Worm (Caenorhabditis elegans) whole organism, young adult: ENCODE data around the gene K09F6.7.

ENCODE experiments used
- B0019.2 ChIP-seq: fragments of 200-800 bp; sonication (Bioruptor generic); conservative IDR thresholded peaks from 2 replicates; pipeline ENCODE4 v1.3.6; 2022; ENCODE audit warnings: missing genetic modification reagents, missing genetic modification characterization, missing compliant biosample characterization
- F33H1.4 ChIP-seq: fragments of 200-800 bp; sonication (Bioruptor generic); IDR thresholded peaks from 2 replicates; pipeline ENCODE4 v1.3.6; 2022; ENCODE audit warnings: missing genetic modification reagents, missing genetic modification characterization, missing compliant biosample characterization
- ama-1 ChIP-seq, 3 experiments: fragments of 150-350 bp in 1 of 3; sonication (generic microtip) in 2 of 3; optimal IDR thresholded peaks; 2 replicates each; lab custom pipeline; 2014 to 2018; ENCODE audit warnings: missing biosample characterization in 2 of 3, missing genetic modification characterization in 2 of 3, missing genetic modification reagents in 2 of 3
- lir-1 ChIP-seq: fragments of 200-800 bp; sonication (Bioruptor generic); conservative IDR thresholded peaks from 2 replicates; pipeline ENCODE4 v1.3.6; 2022; ENCODE audit warnings: missing genetic modification reagents, missing genetic modification characterization, missing compliant biosample characterization
- nhr-179 ChIP-seq: sonication (generic microtip); optimal IDR thresholded peaks from 2 replicates; lab custom pipeline; 2016; ENCODE audit warnings: mild to moderate bottlenecking, missing genetic modification characterization, missing compliant biosample characterization
- pha-4 ChIP-seq: fragments of 150-350 bp; sonication (generic microtip); optimal IDR thresholded peaks from 2 replicates; lab custom pipeline; 2014; ENCODE audit warnings: missing biosample characterization, missing genetic modification reagents, missing genetic modification characterization
- sea-2 ChIP-seq: fragments of 200-800 bp; sonication (Bioruptor generic); IDR thresholded peaks from 2 replicates; pipeline ENCODE4 v1.3.6; 2022; ENCODE audit warnings: missing genetic modification characterization, missing compliant biosample characterization
- snpc-4 ChIP-seq, 5 experiments: fragments of 150-350 bp in 1 of 5; sonication (generic microtip) in 4 of 5; optimal IDR thresholded peaks; 2 replicates each; lab custom pipeline; 2014 to 2018; ENCODE audit warnings: missing genetic modification characterization in 5 of 5, missing biosample characterization in 3 of 5, antibody characterized with exemption in 2 of 5, mild to moderate bottlenecking in 2 of 5, missing compliant biosample characterization in 2 of 5, missing genotype in 2 of 5, moderate library complexity in 2 of 5, missing genetic modification reagents in 1 of 5
- sptf-2 ChIP-seq: fragments of 200-800 bp; sonication (Bioruptor generic); optimal IDR thresholded peaks from 2 replicates; lab custom pipeline; 2018; ENCODE audit warnings: mild to moderate bottlenecking, missing genetic modification characterization, missing compliant biosample characterization
- unc-62 ChIP-seq: fragments of 150-350 bp; optimal IDR thresholded peaks from 2 replicates; lab custom pipeline; 2014; ENCODE audit warnings: missing biosample characterization, missing genetic modification reagents, missing genetic modification characterization
- ztf-26 ChIP-seq: sonication (generic microtip); optimal IDR thresholded peaks from 2 replicates; lab custom pipeline; 2017; ENCODE audit warnings: missing genetic modification characterization, missing compliant biosample characterization

DNA sequence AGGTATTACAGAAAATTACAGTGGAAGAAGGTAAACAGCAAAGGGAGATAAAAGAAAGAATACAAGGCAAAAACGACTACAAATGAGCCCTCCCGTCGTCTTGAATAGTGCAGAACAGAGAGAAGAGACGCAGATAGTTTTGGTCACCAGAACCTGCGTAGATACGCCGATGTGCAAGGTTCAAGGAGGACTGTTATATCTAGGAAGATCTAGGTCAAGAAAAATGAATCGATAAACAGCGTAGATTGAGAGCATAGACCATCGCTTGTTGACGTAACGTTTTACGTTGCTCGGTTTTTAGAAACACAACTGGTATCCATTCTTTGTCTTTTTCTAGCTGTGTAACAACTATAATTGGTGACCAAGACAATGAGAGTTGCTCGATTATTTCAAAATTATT lies 8.9 kb upstream of the K09F6.7 start, which contains the start of gene B0281.5:
- TF ChIP-seq ztf-26 (tag; lab: Kevin White, UChicago) (no peak), ama-1 (optimal IDR thresholded peaks at IDR 0.05; lab: Kevin White, UChicago) (no peak), ama-1 (GFP tag; optimal IDR thresholded peaks at IDR 0.05; lab: Kevin White, UChicago) (no peak), snpc-4 (GFP tag; optimal IDR thresholded peaks at IDR 0.05; lab: Kevin White, UChicago) (no peak), snpc-4 (tag; optimal IDR thresholded peaks at IDR 0.05; lab: Kevin White, UChicago) (no peak), F33H1.4 (GFP tag; lab: Robert Waterston, UW) (no peak), sea-2 (GFP tag; lab: Robert Waterston, UW) (no peak), nhr-179 (tag; lab: Kevin White, UChicago) (no peak), lir-1 (no peak), B0019.2 (GFP tag; lab: Robert Waterston, UW) (no peak), sptf-2 (GFP tag; lab: Kevin White, UChicago) (no peak), pha-4 (no peak), unc-62 (GFP tag; lab: Kevin White, UChicago) (no peak)
